Worm (Caenorhabditis elegans): Measurements from ENCODE around the gene C33B4.4.

ce11 chrII:11424032-11424431 lies 40.8 kb upstream of the C33B4.4 start:
- TF ChIP-seq him-1 (tag; optimal IDR thresholded peaks at IDR 0.05) = no peak
- TF ChIP-seq W03F9.2 (tag; optimal IDR thresholded peaks at IDR 0.05) = no peak
- TF ChIP-seq dao-5 (tag; optimal IDR thresholded peaks at IDR 0.05) = no peak
